Worm (Caenorhabditis elegans) whole organism, young adult: Measurements from ENCODE around the gene Y67D8C.2.

Source experiments
- B0019.2 ChIP-seq: fragments of 200-800 bp; sonication (Bioruptor generic); conservative IDR thresholded peaks from 2 replicates; pipeline ENCODE4 v1.3.6; 2022; ENCODE audit warnings: missing genetic modification reagents, missing genetic modification characterization, missing compliant biosample characterization
- B0336.3 ChIP-seq: fragments of 200-800 bp; sonication (Bioruptor generic); IDR thresholded peaks from 2 replicates; pipeline ENCODE4 v1.3.6; 2022; ENCODE audit warnings: missing genetic modification characterization, missing compliant biosample characterization
- D2030.7 ChIP-seq: fragments of 200-800 bp; sonication (Bioruptor generic); IDR thresholded peaks from 2 replicates; pipeline ENCODE4 v1.3.6; 2022; ENCODE audit warnings: missing genetic modification reagents, missing genetic modification characterization, missing compliant biosample characterization
- F10E7.11 ChIP-seq: sonication (generic microtip); optimal IDR thresholded peaks from 2 replicates; lab custom pipeline; 2017; ENCODE audit warnings: mild to moderate bottlenecking, missing genetic modification characterization, moderate library complexity, missing compliant biosample characterization
- F22D6.2 ChIP-seq: sonication (generic microtip); optimal IDR thresholded peaks from 2 replicates; lab custom pipeline; 2016; ENCODE audit warnings: mild to moderate bottlenecking, missing genetic modification characterization, missing compliant biosample characterization
- F23B12.7 ChIP-seq: sonication (generic microtip); optimal IDR thresholded peaks from 2 replicates; lab custom pipeline; 2017; ENCODE audit warnings: missing genetic modification characterization, mild to moderate bottlenecking, missing compliant biosample characterization, antibody characterized with exemption, moderate library complexity; ENCODE audit not compliant: insufficient read depth
- F52B5.7 ChIP-seq: sonication (generic microtip); optimal IDR thresholded peaks from 2 replicates; lab custom pipeline; 2016; ENCODE audit warnings: mild to moderate bottlenecking, missing genetic modification characterization, missing compliant biosample characterization
- F57C9.4 ChIP-seq: sonication (generic microtip); optimal IDR thresholded peaks from 2 replicates; lab custom pipeline; 2017; ENCODE audit warnings: mild to moderate bottlenecking, missing genetic modification characterization, missing compliant biosample characterization
- T07F8.4 ChIP-seq: sonication (generic microtip); optimal IDR thresholded peaks from 2 replicates; lab custom pipeline; 2016; ENCODE audit warnings: mild to moderate bottlenecking, missing genetic modification characterization, moderate library complexity, missing compliant biosample characterization
- T26A5.8 ChIP-seq: sonication (generic microtip); optimal IDR thresholded peaks from 2 replicates; lab custom pipeline; 2016; ENCODE audit warnings: missing genetic modification characterization, missing compliant biosample characterization
- Y56A3A.18 ChIP-seq: fragments of 200-800 bp; sonication (Bioruptor generic); IDR thresholded peaks from 2 replicates; pipeline ENCODE4 v1.3.6; 2022; ENCODE audit warnings: missing genetic modification reagents, missing genetic modification characterization, missing compliant biosample characterization
- Y79H2A.3 ChIP-seq: fragments of 200-800 bp; sonication (Bioruptor generic); conservative IDR thresholded peaks from 2 replicates; pipeline ENCODE4 v1.3.6; 2022; ENCODE audit warnings: missing genetic modification reagents, missing genetic modification characterization, missing compliant biosample characterization
- akir-1 ChIP-seq: fragments of 200-800 bp; sonication (Bioruptor generic); optimal IDR thresholded peaks from 2 replicates; lab custom pipeline; 2018; ENCODE audit warnings: mild to moderate bottlenecking, missing genetic modification characterization, moderate library complexity, missing compliant biosample characterization
- athp-1 ChIP-seq: sonication (generic microtip); optimal IDR thresholded peaks from 2 replicates; lab custom pipeline; 2017; ENCODE audit warnings: mild to moderate bottlenecking, missing genetic modification characterization, missing compliant biosample characterization
- bed-2 ChIP-seq: fragments of 200-800 bp; sonication (Bioruptor generic); IDR thresholded peaks from 2 replicates; pipeline ENCODE4 v1.3.6; 2022; ENCODE audit warnings: missing genetic modification reagents, missing genetic modification characterization, missing compliant biosample characterization
- cebp-1 ChIP-seq, 2 experiments: fragments of 200-800 bp in 1 of 2; sonication (Bioruptor generic) in 1 of 2; sonication (generic microtip) in 1 of 2; IDR thresholded peaks in 1 of 2; optimal IDR thresholded peaks in 1 of 2; 2 replicates each; pipeline versions ENCODE4 v1.3.6 to Lab custom; 2017 to 2022; ENCODE audit warnings: missing compliant biosample characterization in 2 of 2, missing genetic modification characterization in 2 of 2, mild to moderate bottlenecking in 1 of 2, missing genetic modification reagents in 1 of 2, moderate library complexity in 1 of 2
- ceh-40 ChIP-seq: fragments of 200-800 bp; sonication (Bioruptor generic); IDR thresholded peaks from 2 replicates; pipeline ENCODE4 v1.3.6; 2022; ENCODE audit warnings: missing genetic modification characterization, missing compliant biosample characterization
- ceh-79 ChIP-seq: sonication (generic microtip); optimal IDR thresholded peaks from 2 replicates; lab custom pipeline; 2017; ENCODE audit warnings: mild to moderate bottlenecking, missing genetic modification characterization, missing compliant biosample characterization
- chd-7 ChIP-seq: sonication (generic microtip); optimal IDR thresholded peaks from 2 replicates; lab custom pipeline; 2016; ENCODE audit warnings: mild to moderate bottlenecking, missing genetic modification characterization, moderate library complexity, missing compliant biosample characterization
- dpff-1 ChIP-seq: sonication (generic microtip); optimal IDR thresholded peaks from 2 replicates; lab custom pipeline; 2017; ENCODE audit warnings: mild to moderate bottlenecking, missing genetic modification characterization, missing compliant biosample characterization
- ekl-4 ChIP-seq: fragments of 200-800 bp; sonication (Bioruptor generic); IDR thresholded peaks from 2 replicates; pipeline ENCODE4 v1.3.6; 2022; ENCODE audit warnings: missing genetic modification reagents, missing genetic modification characterization, missing compliant biosample characterization
- hmg-1.2 ChIP-seq: fragments of 200-800 bp; sonication (Bioruptor generic); IDR thresholded peaks from 2 replicates; pipeline ENCODE4 v1.3.6; 2022; ENCODE audit warnings: missing genetic modification reagents, missing genetic modification characterization, missing compliant biosample characterization
- hrde-1 ChIP-seq: sonication (generic microtip); optimal IDR thresholded peaks from 2 replicates; lab custom pipeline; 2016; ENCODE audit warnings: missing genetic modification characterization, mild to moderate bottlenecking, missing compliant biosample characterization, moderate library complexity, missing genotype, missing genetic modification reagents, borderline replicate concordance
- hsf-1 ChIP-seq: fragments of 200-800 bp; sonication (Bioruptor generic); IDR thresholded peaks from 2 replicates; pipeline ENCODE4 v1.3.6; 2022; ENCODE audit warnings: missing genetic modification reagents, missing genetic modification characterization, missing compliant biosample characterization
- lir-1 ChIP-seq: fragments of 200-800 bp; sonication (Bioruptor generic); conservative IDR thresholded peaks from 2 replicates; pipeline ENCODE4 v1.3.6; 2022; ENCODE audit warnings: missing genetic modification reagents, missing genetic modification characterization, missing compliant biosample characterization
- lsl-1 ChIP-seq: fragments of 200-800 bp; sonication (Bioruptor generic); optimal IDR thresholded peaks from 2 replicates; lab custom pipeline; 2018; ENCODE audit warnings: mild to moderate bottlenecking, missing genetic modification characterization, moderate library complexity, missing compliant biosample characterization
- madf-3 ChIP-seq: fragments of 200-800 bp; sonication (Bioruptor generic); IDR thresholded peaks from 2 replicates; pipeline ENCODE4 v1.3.6; 2022; ENCODE audit warnings: missing genetic modification reagents, missing genetic modification characterization, missing compliant biosample characterization
- madf-6 ChIP-seq: fragments of 200-800 bp; sonication (Bioruptor generic); IDR thresholded peaks from 2 replicates; pipeline ENCODE4 v1.3.6; 2022; ENCODE audit warnings: missing genetic modification reagents, missing genetic modification characterization, missing compliant biosample characterization
- mxl-1 ChIP-seq: sonication (generic microtip); optimal IDR thresholded peaks from 2 replicates; lab custom pipeline; 2016; ENCODE audit warnings: missing genetic modification characterization, missing compliant biosample characterization
- nhr-179 ChIP-seq: sonication (generic microtip); optimal IDR thresholded peaks from 2 replicates; lab custom pipeline; 2016; ENCODE audit warnings: mild to moderate bottlenecking, missing genetic modification characterization, missing compliant biosample characterization
- nhr-27 ChIP-seq: fragments of 200-800 bp; sonication (Bioruptor generic); optimal IDR thresholded peaks from 2 replicates; lab custom pipeline; 2018; ENCODE audit warnings: mild to moderate bottlenecking, missing genetic modification characterization, moderate library complexity, missing compliant biosample characterization
- nhr-80 ChIP-seq: sonication (generic microtip); optimal IDR thresholded peaks from 2 replicates; lab custom pipeline; 2016; ENCODE audit warnings: missing genetic modification characterization, missing compliant biosample characterization
- repo-1 ChIP-seq: sonication (generic microtip); optimal IDR thresholded peaks from 2 replicates; lab custom pipeline; 2017; ENCODE audit warnings: mild to moderate bottlenecking, missing genetic modification characterization, missing compliant biosample characterization
- snpc-3.4 ChIP-seq: sonication (generic microtip); optimal IDR thresholded peaks from 2 replicates; lab custom pipeline; 2017; ENCODE audit warnings: missing genetic modification characterization, mild to moderate bottlenecking, missing compliant biosample characterization, antibody characterized with exemption, moderate library complexity, missing genotype, missing genetic modification reagents
- tbx-9 ChIP-seq: sonication (generic microtip); optimal IDR thresholded peaks from 2 replicates; lab custom pipeline; 2016; ENCODE audit warnings: borderline replicate concordance, missing genetic modification characterization, inconsistent platforms, missing compliant biosample characterization
- zfh-2 ChIP-seq: fragments of 200-800 bp; sonication (Bioruptor generic); conservative IDR thresholded peaks from 2 replicates; pipeline ENCODE4 v1.3.6; 2022; ENCODE audit warnings: missing genetic modification reagents, missing genetic modification characterization, missing compliant biosample characterization
- zim-3 ChIP-seq: sonication (generic microtip); optimal IDR thresholded peaks from 2 replicates; lab custom pipeline; 2017; ENCODE audit warnings: mild to moderate bottlenecking, missing genetic modification characterization, moderate library complexity, missing compliant biosample characterization
- ztf-22 ChIP-seq: fragments of 200-800 bp; sonication (Bioruptor generic); optimal IDR thresholded peaks from 2 replicates; lab custom pipeline; 2018; ENCODE audit warnings: mild to moderate bottlenecking, missing genetic modification characterization, moderate library complexity, missing compliant biosample characterization
- ztf-25 ChIP-seq: fragments of 200-800 bp; sonication (Bioruptor generic); IDR thresholded peaks from 2 replicates; pipeline ENCODE4 v1.3.6; 2022; ENCODE audit warnings: missing genetic modification reagents, missing genetic modification characterization, missing compliant biosample characterization
- ztf-6 ChIP-seq: fragments of 200-800 bp; sonication (Bioruptor generic); IDR thresholded peaks from 2 replicates; pipeline ENCODE4 v1.3.6; 2022; ENCODE audit warnings: missing genetic modification reagents, missing genetic modification characterization, missing compliant biosample characterization

Y67D8C.2 gene

ce11 chrIV:3029882-3030281, 42.2 kb upstream of the Y67D8C.2 start (continued):
- 0 out of 2 replicates have a peak, but pooled peaks have one; percentile 18 for TF ChIP-seq ztf-6 (GFP tag; lab: Robert Waterston, UW)
- TF ChIP-seq Y79H2A.3: no peak
- peak; percentile 53 for TF ChIP-seq zfh-2 (GFP tag; lab: Robert Waterston, UW)
- TF ChIP-seq repo-1: no peak
- TF ChIP-seq hmg-1.2 (GFP tag; lab: Robert Waterston, UW): peak; percentile 33; the same call in 1 of the 2 replicates
- TF ChIP-seq bed-2 (GFP tag; lab: Robert Waterston, UW): no peak
- TF ChIP-seq ztf-22: no peak
- TF ChIP-seq D2030.7 (GFP tag; lab: Robert Waterston, UW): no peak
- TF ChIP-seq F23B12.7 (tag; lab: Kevin White, UChicago): no peak

DNA sequence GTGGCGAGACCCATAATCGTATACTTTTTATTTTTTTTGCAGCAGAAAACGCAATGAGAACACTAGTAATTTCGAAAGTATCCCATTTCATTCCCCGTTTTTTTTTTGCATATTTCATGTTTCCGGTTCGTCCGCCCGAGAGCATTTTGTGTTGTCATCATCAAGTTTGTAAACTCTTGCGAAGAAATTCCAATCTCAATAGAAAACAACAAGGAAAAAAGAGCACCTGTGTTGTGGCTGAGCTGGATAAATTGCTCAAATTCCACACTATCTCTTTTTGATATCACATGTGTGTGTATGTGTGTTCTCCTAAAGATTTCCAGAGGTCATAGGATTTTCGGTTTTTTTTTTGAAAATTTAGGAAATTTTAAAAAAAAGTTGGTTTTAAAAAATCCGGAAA, 40.1 kb upstream of the Y67D8C.2 start:
- TF ChIP-seq nhr-179 (no peak), akir-1 (GFP tag; lab: Kevin White, UChicago) (no peak), Y56A3A.18 (peak; percentile 31; the same call in 1 of the 2 replicates), ceh-79 (tag; lab: Kevin White, UChicago) (peak; percentile 68), F22D6.2 (no peak), zim-3 (tag; lab: Kevin White, UChicago) (peak; percentile 63), athp-1 (tag; lab: Kevin White, UChicago) (no peak), nhr-80 (tag; lab: Kevin White, UChicago) (no peak), T26A5.8 (tag; lab: Kevin White, UChicago) (peak; percentile 24), F52B5.7 (peak; percentile 80), repo-1 (peak; percentile 14), B0019.2 (GFP tag; lab: Robert Waterston, UW) (no peak), lsl-1 (GFP tag; lab: Kevin White, UChicago) (no peak), mxl-1 (tag; lab: Kevin White, UChicago) (no peak), B0336.3 (peak; percentile 28; the same call in 1 of the 2 replicates), madf-6 (peak; percentile 42; the same call in 1 of the 2 replicates), ekl-4 (GFP tag; lab: Robert Waterston, UW) (peak; percentile 54; the same call in 1 of the 2 replicates), F57C9.4 (tag; lab: Kevin White, UChicago) (peak; percentile 84), hmg-1.2 (GFP tag; lab: Robert Waterston, UW) (0 out of 2 replicates have a peak, but pooled peaks have one; percentile 4), snpc-3.4 (tag; lab: Kevin White, UChicago) (no peak), T07F8.4 (tag; lab: Kevin White, UChicago) (no peak), cebp-1 (GFP tag; IDR thresholded peaks at IDR 0.05; lab: Robert Waterston, UW) (no peak), cebp-1 (tag; optimal IDR thresholded peaks at IDR 0.05; lab: Kevin White, UChicago) (no peak), D2030.7 (GFP tag; lab: Robert Waterston, UW) (no peak), F10E7.11 (peak; percentile 43), ceh-40 (no peak), tbx-9 (tag; lab: Kevin White, UChicago) (peak; percentile 67), ztf-25 (GFP tag; lab: Robert Waterston, UW) (0 out of 2 replicates have a peak, but pooled peaks have one; percentile 27), hrde-1 (tag; lab: Kevin White, UChicago) (peak; percentile 7), madf-3 (GFP tag; lab: Robert Waterston, UW) (0 out of 2 replicates have a peak, but pooled peaks have one; percentile 42), lir-1 (GFP tag; lab: Robert Waterston, UW) (no peak), hsf-1 (GFP tag; lab: Robert Waterston, UW) (peak; percentile 67), dpff-1 (tag; lab: Kevin White, UChicago) (peak; percentile 66), chd-7 (tag; lab: Kevin White, UChicago) (peak; percentile 79), nhr-27 (tag; lab: Kevin White, UChicago) (peak; percentile 38)
